Fruit fly (Drosophila melanogaster) whole organism, embryonic: Measurements from ENCODE around the gene CG3517.

Source experiments
- Adf1 ChIP-seq: fragments of 200-800 bp; sonication (Bioruptor generic); IDR thresholded peaks from 2 replicates; pipeline ENCODE4 v1.3.6; 2022; ENCODE audit warnings: missing biosample characterization, missing genetic modification characterization
- B-H2 ChIP-seq: fragments of 200-800 bp; sonication (Bioruptor generic); optimal IDR thresholded peaks from 2 replicates; lab custom pipeline; 2018; ENCODE audit warnings: missing biosample characterization, mild to moderate bottlenecking, missing genetic modification characterization
- Bdp1 ChIP-seq: fragments of 200-800 bp; sonication (Bioruptor generic); optimal IDR thresholded peaks from 3 replicates; lab custom pipeline; 2016; ENCODE audit warnings: missing biosample characterization, missing genetic modification characterization
- CG10654 ChIP-seq: fragments of 200-800 bp; sonication (Bioruptor generic); optimal IDR thresholded peaks from 2 replicates; lab custom pipeline; 2016; ENCODE audit warnings: missing biosample characterization, missing genetic modification characterization
- CG11247 ChIP-seq: fragments of 200-800 bp; sonication (Bioruptor generic); IDR thresholded peaks from 2 replicates; pipeline ENCODE4 v1.3.6; 2022; ENCODE audit warnings: missing biosample characterization, missing genetic modification characterization
- CG12219 ChIP-seq: fragments of 200-800 bp; sonication (Bioruptor generic); optimal IDR thresholded peaks from 3 replicates; lab custom pipeline; 2018; ENCODE audit warnings: missing biosample characterization, mild to moderate bottlenecking, missing genetic modification characterization
- CG13775 ChIP-seq: fragments of 200-800 bp; sonication (Bioruptor generic); optimal IDR thresholded peaks from 3 replicates; lab custom pipeline; 2017; ENCODE audit warnings: missing biosample characterization, mild to moderate bottlenecking, missing genetic modification characterization
- CG15011 ChIP-seq: fragments of 200-800 bp; sonication (Bioruptor generic); optimal IDR thresholded peaks from 3 replicates; lab custom pipeline; 2018; ENCODE audit warnings: missing biosample characterization, mild to moderate bottlenecking, missing genetic modification characterization
- CG15269 ChIP-seq: fragments of 200-800 bp; sonication (Bioruptor generic); optimal IDR thresholded peaks from 2 replicates; lab custom pipeline; 2018; ENCODE audit warnings: missing biosample characterization, mild to moderate bottlenecking, missing genetic modification characterization, moderate library complexity
- CG1529 ChIP-seq: fragments of 200-800 bp; sonication (Bioruptor generic); optimal IDR thresholded peaks from 3 replicates; lab custom pipeline; 2018; ENCODE audit warnings: missing biosample characterization, missing genetic modification characterization
- CG2116 ChIP-seq: fragments of 200-800 bp; sonication (Bioruptor generic); optimal IDR thresholded peaks from 3 replicates; lab custom pipeline; 2018; ENCODE audit warnings: missing biosample characterization, mild to moderate bottlenecking, missing genetic modification characterization
- CG2199 ChIP-seq: fragments of 200-800 bp; sonication (Bioruptor generic); IDR thresholded peaks from 3 replicates; pipeline ENCODE4 v1.3.6; 2022; ENCODE audit warnings: missing biosample characterization, missing genetic modification characterization
- CG30020 ChIP-seq: fragments of 200-800 bp; optimal IDR thresholded peaks from 2 replicates; lab custom pipeline; 2019; ENCODE audit warnings: missing biosample characterization, mild to moderate bottlenecking, missing genetic modification characterization, moderate library complexity
- CG30431 ChIP-seq: fragments of 200-800 bp; sonication (Bioruptor generic); optimal IDR thresholded peaks from 2 replicates; lab custom pipeline; 2017; ENCODE audit warnings: missing biosample characterization, missing genetic modification characterization
- CG3407 ChIP-seq: fragments of 200-800 bp; sonication (Bioruptor generic); optimal IDR thresholded peaks from 2 replicates; lab custom pipeline; 2018; ENCODE audit warnings: missing biosample characterization, mild to moderate bottlenecking, missing genetic modification characterization
- CG4282 ChIP-seq: fragments of 200-800 bp; sonication (Bioruptor generic); optimal IDR thresholded peaks from 2 replicates; lab custom pipeline; 2016; ENCODE audit warnings: missing biosample characterization, missing genetic modification characterization
- CG5245 ChIP-seq: fragments of 200-800 bp; sonication (Bioruptor generic); optimal IDR thresholded peaks from 3 replicates; lab custom pipeline; 2016; ENCODE audit warnings: missing biosample characterization, missing genetic modification characterization
- CG6175 ChIP-seq: fragments of 200-800 bp; sonication (Bioruptor generic); IDR thresholded peaks from 3 replicates; pipeline ENCODE4 v1.3.6; 2022; ENCODE audit warnings: missing biosample characterization, missing genetic modification characterization
- CG7963 ChIP-seq: fragments of 200-800 bp; sonication (Bioruptor generic); IDR thresholded peaks from 3 replicates; pipeline ENCODE4 v1.3.6; 2022; ENCODE audit warnings: missing biosample characterization, missing genetic modification characterization; ENCODE audit not compliant: partially characterized antibody
- CG8281 ChIP-seq: fragments of 200-800 bp; sonication (Bioruptor generic); optimal IDR thresholded peaks from 2 replicates; lab custom pipeline; 2018; ENCODE audit warnings: missing biosample characterization, mild to moderate bottlenecking, missing genetic modification characterization, moderate library complexity
- CG8765 ChIP-seq: fragments of 200-800 bp; sonication (Bioruptor generic); IDR thresholded peaks from 2 replicates; pipeline ENCODE4 v1.3.6; 2022; ENCODE audit warnings: missing biosample characterization, missing genetic modification characterization
- CG8944 ChIP-seq: fragments of 200-800 bp; sonication (Bioruptor generic); optimal IDR thresholded peaks from 3 replicates; lab custom pipeline; 2016; ENCODE audit warnings: missing biosample characterization, missing genetic modification characterization
- CG9932 ChIP-seq: fragments of 200-800 bp; sonication (Bioruptor generic); IDR thresholded peaks from 2 replicates; pipeline ENCODE4 v1.3.6; 2022; ENCODE audit warnings: missing biosample characterization, missing genetic modification characterization
- CoRest ChIP-seq: fragments of 200-800 bp; sonication (Bioruptor generic); optimal IDR thresholded peaks from 3 replicates; lab custom pipeline; 2018; ENCODE audit warnings: missing biosample characterization, mild to moderate bottlenecking, missing genetic modification characterization, moderate library complexity
- CrebB ChIP-seq: fragments of 200-800 bp; sonication (Bioruptor generic); optimal IDR thresholded peaks from 3 replicates; lab custom pipeline; 2018; ENCODE audit warnings: missing biosample characterization, mild to moderate bottlenecking, missing genetic modification characterization
- Dad ChIP-seq: fragments of 200-800 bp; sonication (Bioruptor generic); optimal IDR thresholded peaks from 3 replicates; lab custom pipeline; 2016; ENCODE audit warnings: missing biosample characterization, missing genetic modification characterization
- Eip74EF ChIP-seq, 2 experiments: fragments of 200-800 bp in 1 of 2; fragments of >200 bp in 1 of 2; sonication (Bioruptor generic) in 1 of 2; optimal IDR thresholded peaks; 2 replicates each; lab custom pipeline; 2017 to 2019; ENCODE audit warnings: missing biosample characterization in 2 of 2, missing genetic modification characterization in 2 of 2, mild to moderate bottlenecking in 1 of 2, moderate library complexity in 1 of 2
- Hr78 ChIP-seq, 2 experiments: fragments of 200-800 bp in 1 of 2; fragments of >200 bp in 1 of 2; sonication (Bioruptor generic) in 1 of 2; optimal IDR thresholded peaks; 2 replicates each; lab custom pipeline; 2017 to 2019; ENCODE audit warnings: missing biosample characterization in 2 of 2, missing genetic modification characterization in 2 of 2, mild to moderate bottlenecking in 1 of 2, moderate library complexity in 1 of 2
- MTF-1 ChIP-seq: fragments of 200-800 bp; sonication (Bioruptor generic); optimal IDR thresholded peaks from 2 replicates; lab custom pipeline; 2018; ENCODE audit warnings: missing biosample characterization, mild to moderate bottlenecking, missing genetic modification characterization, borderline replicate concordance
- NC2β ChIP-seq: fragments of 200-800 bp; sonication (Bioruptor generic); optimal IDR thresholded peaks from 2 replicates; lab custom pipeline; 2016; ENCODE audit warnings: missing biosample characterization, missing genetic modification characterization
- Nf-YA ChIP-seq: fragments of 200-800 bp; sonication (Bioruptor generic); IDR thresholded peaks from 2 replicates; pipeline ENCODE4 v1.3.6; 2022; ENCODE audit warnings: missing biosample characterization, missing genetic modification characterization
- Nf-YC ChIP-seq: fragments of 200-800 bp; optimal IDR thresholded peaks from 3 replicates; lab custom pipeline; 2019; ENCODE audit warnings: missing biosample characterization, mild to moderate bottlenecking, missing genetic modification characterization, moderate library complexity
- Sox100B ChIP-seq: fragments of 200-800 bp; sonication (Bioruptor generic); optimal IDR thresholded peaks from 3 replicates; lab custom pipeline; 2018; ENCODE audit warnings: missing biosample characterization, mild to moderate bottlenecking, missing genetic modification characterization
- Taf1 ChIP-seq: fragments of 200-800 bp; sonication (Bioruptor generic); IDR thresholded peaks from 2 replicates; pipeline ENCODE4 v1.3.6; 2022; ENCODE audit warnings: missing biosample characterization, missing genetic modification characterization
- ab ChIP-seq: fragments of 200-800 bp; sonication (Bioruptor generic); optimal IDR thresholded peaks from 2 replicates; lab custom pipeline; 2016; ENCODE audit warnings: missing biosample characterization, missing genetic modification characterization
- al ChIP-seq: fragments of 200-800 bp; sonication (Bioruptor generic); IDR thresholded peaks from 2 replicates; pipeline ENCODE4 v1.3.6; 2022; ENCODE audit warnings: missing biosample characterization, missing genetic modification characterization
- aop ChIP-seq: fragments of 200-800 bp; sonication (Bioruptor generic); IDR thresholded peaks from 2 replicates; pipeline ENCODE4 v1.3.6; 2022; ENCODE audit warnings: missing biosample characterization, missing genetic modification characterization
- ash1 ChIP-seq: fragments of 200-800 bp; sonication (Bioruptor generic); optimal IDR thresholded peaks from 2 replicates; lab custom pipeline; 2018; ENCODE audit warnings: missing biosample characterization, mild to moderate bottlenecking, missing genetic modification characterization
- az2 ChIP-seq: fragments of 200-800 bp; sonication (Bioruptor generic); optimal IDR thresholded peaks from 3 replicates; lab custom pipeline; 2016; ENCODE audit warnings: missing biosample characterization, missing genetic modification characterization
- cato ChIP-seq: fragments of 200-800 bp; sonication (Bioruptor generic); optimal IDR thresholded peaks from 2 replicates; lab custom pipeline; 2016; ENCODE audit warnings: missing biosample characterization, missing genetic modification characterization, borderline replicate concordance
- chn ChIP-seq: fragments of 200-800 bp; sonication (Bioruptor generic); optimal IDR thresholded peaks from 2 replicates; lab custom pipeline; 2016; ENCODE audit warnings: missing biosample characterization, missing genetic modification characterization
- corto ChIP-seq: fragments of 200-800 bp; sonication (Bioruptor generic); optimal IDR thresholded peaks from 2 replicates; lab custom pipeline; 2016; ENCODE audit warnings: missing biosample characterization, mild to moderate bottlenecking, missing genetic modification characterization, moderate library complexity
- ftz-f1 ChIP-seq: fragments of 200-800 bp; sonication (Bioruptor generic); optimal IDR thresholded peaks from 2 replicates; lab custom pipeline; 2016; ENCODE audit warnings: missing biosample characterization, missing genetic modification characterization
- onecut ChIP-seq: fragments of 200-800 bp; sonication (Bioruptor generic); IDR thresholded peaks from 2 replicates; pipeline ENCODE4 v1.3.6; 2022; ENCODE audit warnings: missing biosample characterization, missing genetic modification characterization
- phol ChIP-seq: fragments of 200-800 bp; sonication (Bioruptor generic); optimal IDR thresholded peaks from 3 replicates; lab custom pipeline; 2018; ENCODE audit warnings: missing biosample characterization, mild to moderate bottlenecking, missing genetic modification characterization, moderate library complexity
- ro ChIP-seq: fragments of 200-800 bp; sonication (Bioruptor generic); IDR thresholded peaks from 2 replicates; pipeline ENCODE4 v1.3.6; 2022; ENCODE audit warnings: missing biosample characterization, missing genetic modification characterization
- salm ChIP-seq: fragments of 200-800 bp; sonication (Bioruptor generic); optimal IDR thresholded peaks from 2 replicates; lab custom pipeline; 2018; ENCODE audit warnings: missing biosample characterization, mild to moderate bottlenecking, missing genetic modification characterization
- scrt ChIP-seq: fragments of 200-800 bp; sonication (Bioruptor generic); optimal IDR thresholded peaks from 2 replicates; lab custom pipeline; 2018; ENCODE audit warnings: missing biosample characterization, mild to moderate bottlenecking, missing genetic modification characterization, moderate library complexity
- sna ChIP-seq: fragments of 200-800 bp; sonication (Bioruptor generic); IDR thresholded peaks from 2 replicates; pipeline ENCODE4 v1.3.6; 2022; ENCODE audit warnings: missing biosample characterization, missing genetic modification characterization; ENCODE audit not compliant: partially characterized antibody
- tgo ChIP-seq: fragments of 200-800 bp; sonication (Bioruptor generic); IDR thresholded peaks from 3 replicates; pipeline ENCODE4 v1.3.6; 2022; ENCODE audit warnings: missing biosample characterization, missing genetic modification characterization
- toy ChIP-seq: fragments of 200-800 bp; sonication (Bioruptor generic); IDR thresholded peaks from 2 replicates; pipeline ENCODE4 v1.3.6; 2022; ENCODE audit warnings: missing biosample characterization, missing genetic modification characterization

Gene CG3517

DNA sequence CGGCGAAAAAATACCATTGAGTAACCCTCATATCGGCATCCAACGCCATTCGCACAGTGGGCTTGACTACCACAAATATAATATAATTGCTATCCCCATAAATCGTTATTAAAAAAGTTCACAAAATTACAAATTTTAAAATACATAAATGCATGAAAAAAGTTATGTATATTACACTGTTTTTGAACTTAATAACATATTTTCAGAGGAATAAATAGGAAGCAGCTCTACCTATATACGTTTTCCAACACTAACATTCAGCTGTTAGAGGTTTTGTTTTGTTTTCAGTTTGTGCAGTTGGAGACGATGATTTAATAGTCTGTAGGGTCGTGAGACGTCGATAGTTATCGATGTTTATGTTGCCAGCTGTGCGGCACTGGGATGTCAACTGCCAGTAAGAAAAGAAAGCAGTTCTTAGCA lies 21.9 kb downstream of the CG3517 start, which contains the start of the genes Ino80 and Aptx (continued):
- TF ChIP-seq Bdp1 (GFP tag; lab: Kevin White, UChicago): peak; percentile 89
- TF ChIP-seq CG6175: peak; percentile 87
- TF ChIP-seq CrebB: peak; percentile 82
- peak; percentile 93 for TF ChIP-seq CG7963 (GFP tag; lab: Robert Waterston, UW)
- peak; percentile 97 for TF ChIP-seq CoRest (tag; lab: Kevin White, UChicago)
- TF ChIP-seq CG3407 (GFP tag; lab: Kevin White, UChicago): peak; percentile 83
- peak; percentile 77; the same call in 1 of the 2 replicates for TF ChIP-seq toy (GFP tag; lab: Robert Waterston, UW)
- TF ChIP-seq chn (GFP tag; lab: Kevin White, UChicago): peak; percentile 95
- TF ChIP-seq B-H2 (GFP tag; lab: Kevin White, UChicago): no peak
- TF ChIP-seq ftz-f1 (GFP tag; lab: Kevin White, UChicago): no peak
- peak; percentile 86 for TF ChIP-seq sna (GFP tag; lab: Robert Waterston, UW)
- TF ChIP-seq CG15011 (GFP tag; lab: Kevin White, UChicago): peak; percentile 85
- TF ChIP-seq MTF-1 (GFP tag; lab: Kevin White, UChicago): peak; percentile 78
- peak; percentile 70 for TF ChIP-seq onecut (GFP tag; lab: Robert Waterston, UW)
- TF ChIP-seq CG2116: peak; percentile 96
- peak; percentile 95 for TF ChIP-seq CG4282 (GFP tag; lab: Kevin White, UChicago)
- peak; percentile 88 for TF ChIP-seq ro (GFP tag; lab: Robert Waterston, UW)
- TF ChIP-seq az2: peak; percentile 96
- peak; percentile 81 for TF ChIP-seq CG30020
- peak; percentile 88 for TF ChIP-seq CG8765 (GFP tag; lab: Robert Waterston, UW)
- peak; percentile 91 for TF ChIP-seq CG5245 (GFP tag; lab: Kevin White, UChicago)
- TF ChIP-seq Taf1 (GFP tag; lab: Robert Waterston, UW): peak; percentile 86
- peak; percentile 92 for TF ChIP-seq CG15269
- peak; percentile 93 for TF ChIP-seq al (GFP tag; lab: Robert Waterston, UW)
- TF ChIP-seq CG30431 (GFP tag; lab: Kevin White, UChicago): peak; percentile 91
- peak; percentile 96 for TF ChIP-seq CG13775
- no peak for TF ChIP-seq aop (GFP tag; lab: Robert Waterston, UW)
- peak; percentile 91 for TF ChIP-seq Dad (GFP tag; lab: Kevin White, UChicago)
- TF ChIP-seq NC2β (GFP tag; lab: Kevin White, UChicago): peak; percentile 88
- peak; percentile 80 for TF ChIP-seq Nf-YA (GFP tag; lab: Robert Waterston, UW)
- TF ChIP-seq CG2199 (GFP tag; lab: Robert Waterston, UW): peak; percentile 71; the same call in 2 of the 3 replicates
- TF ChIP-seq cato (GFP tag; lab: Kevin White, UChicago): peak; percentile 93
- peak; percentile 94 for TF ChIP-seq tgo (GFP tag; lab: Robert Waterston, UW)
- peak; percentile 71 for TF ChIP-seq Adf1 (GFP tag; lab: Robert Waterston, UW)
- TF ChIP-seq CG11247: peak; percentile 92
- peak; percentile 95 for TF ChIP-seq CG10654 (GFP tag; lab: Kevin White, UChicago)
- peak; percentile 77 for TF ChIP-seq ab (GFP tag; lab: Kevin White, UChicago)
- TF ChIP-seq Nf-YC (tag; lab: Kevin White, UChicago): no peak
- TF ChIP-seq CG12219 (GFP tag; lab: Kevin White, UChicago): peak; percentile 73
- no peak for TF ChIP-seq Hr78 (GFP tag; optimal IDR thresholded peaks at IDR 0.05; lab: Kevin White, UChicago)
- peak; percentile 92 for TF ChIP-seq CG8944 (GFP tag; lab: Kevin White, UChicago)
- TF ChIP-seq salm (tag; lab: Kevin White, UChicago): peak; percentile 78
- peak; percentile 87 for TF ChIP-seq Sox100B (GFP tag; lab: Kevin White, UChicago)
- TF ChIP-seq ash1 (GFP tag; lab: Kevin White, UChicago): peak; percentile 50
- peak; percentile 98 for TF ChIP-seq phol (tag; lab: Kevin White, UChicago)
- TF ChIP-seq corto (GFP tag; lab: Kevin White, UChicago): peak; percentile 80
- peak; percentile 72 for TF ChIP-seq CG8281 (tag; lab: Kevin White, UChicago)
- TF ChIP-seq scrt (GFP tag; lab: Kevin White, UChicago): no peak
- peak; percentile 75 for TF ChIP-seq CG1529 (GFP tag; lab: Kevin White, UChicago)
- no peak for TF ChIP-seq Eip74EF (GFP tag; optimal IDR thresholded peaks at IDR 0.05; lab: Kevin White, UChicago)
- peak; percentile 97 for TF ChIP-seq CG9932 (GFP tag; lab: Robert Waterston, UW)
